Worm (Caenorhabditis elegans) whole organism, late embryonic: ENCODE measurements around the gene F57B9.1.

Source experiments
- F13H6.1 ChIP-seq: sonication (generic microtip); optimal IDR thresholded peaks from 2 replicates; lab custom pipeline; 2016; ENCODE audit warnings: missing genetic modification characterization, missing compliant biosample characterization
- ahr-1 ChIP-seq: sonication (generic microtip); optimal IDR thresholded peaks from 2 replicates; lab custom pipeline; 2016; ENCODE audit warnings: missing genetic modification characterization, missing compliant biosample characterization
- ceh-14 ChIP-seq: sonication (generic microtip); optimal IDR thresholded peaks from 2 replicates; lab custom pipeline; 2016; ENCODE audit warnings: missing genotype, missing genetic modification characterization, missing compliant biosample characterization
- ceh-18 ChIP-seq: sonication (generic microtip); optimal IDR thresholded peaks from 2 replicates; lab custom pipeline; 2016; ENCODE audit warnings: missing genetic modification characterization, missing compliant biosample characterization
- ceh-19 ChIP-seq: fragments of 200-800 bp; sonication (Bioruptor generic); optimal IDR thresholded peaks from 2 replicates; lab custom pipeline; 2018; ENCODE audit warnings: mild to moderate bottlenecking, missing genetic modification characterization, missing compliant biosample characterization
- ceh-31 ChIP-seq: sonication (generic microtip); optimal IDR thresholded peaks from 2 replicates; lab custom pipeline; 2016; ENCODE audit warnings: missing genetic modification characterization, missing compliant biosample characterization
- ceh-34 ChIP-seq: sonication (generic microtip); optimal IDR thresholded peaks from 2 replicates; lab custom pipeline; 2016; ENCODE audit warnings: mild to moderate bottlenecking, missing genetic modification characterization, missing compliant biosample characterization
- ceh-45 ChIP-seq: fragments of 200-800 bp; sonication (Bioruptor generic); IDR thresholded peaks from 2 replicates; pipeline ENCODE4 v1.3.6; 2022; ENCODE audit warnings: missing genetic modification reagents, missing genetic modification characterization, missing compliant biosample characterization
- ceh-48 ChIP-seq: sonication (generic microtip); optimal IDR thresholded peaks from 2 replicates; lab custom pipeline; 2016; ENCODE audit warnings: missing genetic modification characterization, inconsistent platforms, missing compliant biosample characterization
- ceh-6 ChIP-seq: fragments of 200-800 bp; sonication (Bioruptor generic); optimal IDR thresholded peaks from 2 replicates; lab custom pipeline; 2018; ENCODE audit warnings: mild to moderate bottlenecking, missing genetic modification characterization, missing compliant biosample characterization
- dve-1 ChIP-seq: sonication (generic microtip); optimal IDR thresholded peaks from 2 replicates; lab custom pipeline; 2017; ENCODE audit warnings: antibody characterized with exemption, mild to moderate bottlenecking, missing genetic modification characterization, missing compliant biosample characterization
- ets-4 ChIP-seq: sonication (generic microtip); optimal IDR thresholded peaks from 2 replicates; lab custom pipeline; 2016; ENCODE audit warnings: missing genetic modification characterization, missing compliant biosample characterization
- fax-1 ChIP-seq: sonication (generic microtip); optimal IDR thresholded peaks from 2 replicates; lab custom pipeline; 2016; ENCODE audit warnings: missing genotype, missing genetic modification characterization, missing compliant biosample characterization
- gmeb-2 ChIP-seq: sonication (generic microtip); optimal IDR thresholded peaks from 2 replicates; lab custom pipeline; 2016; ENCODE audit warnings: missing genetic modification characterization, inconsistent platforms, missing compliant biosample characterization
- hlh-13 ChIP-seq: fragments of 200-800 bp; sonication (Bioruptor generic); optimal IDR thresholded peaks from 2 replicates; lab custom pipeline; 2018; ENCODE audit warnings: mild to moderate bottlenecking, missing genetic modification characterization, missing compliant biosample characterization
- hlh-6 ChIP-seq: sonication (generic microtip); optimal IDR thresholded peaks from 2 replicates; lab custom pipeline; 2016; ENCODE audit warnings: missing genotype, missing genetic modification characterization, missing compliant biosample characterization
- lim-6 ChIP-seq: sonication (generic microtip); optimal IDR thresholded peaks from 2 replicates; lab custom pipeline; 2016; ENCODE audit warnings: missing genetic modification characterization, missing compliant biosample characterization
- lin-11 ChIP-seq: fragments of 200-800 bp; sonication (Bioruptor generic); optimal IDR thresholded peaks from 2 replicates; lab custom pipeline; 2018; ENCODE audit warnings: mild to moderate bottlenecking, missing genetic modification characterization, missing compliant biosample characterization
- nhr-11 ChIP-seq: fragments of 150-350 bp; optimal IDR thresholded peaks from 2 replicates; lab custom pipeline; 2014; ENCODE audit warnings: missing biosample characterization, missing genetic modification characterization
- nhr-232 ChIP-seq: sonication (generic microtip); optimal IDR thresholded peaks from 2 replicates; lab custom pipeline; 2016; ENCODE audit warnings: missing genetic modification characterization, missing compliant biosample characterization
- npax-4 ChIP-seq: sonication (generic microtip); optimal IDR thresholded peaks from 2 replicates; lab custom pipeline; 2016; ENCODE audit warnings: missing genetic modification characterization, missing compliant biosample characterization
- odd-2 ChIP-seq: sonication (generic microtip); optimal IDR thresholded peaks from 2 replicates; lab custom pipeline; 2017; ENCODE audit warnings: antibody characterized with exemption, mild to moderate bottlenecking, missing genetic modification characterization, missing compliant biosample characterization
- pat-9 ChIP-seq: fragments of 200-800 bp; sonication (Bioruptor generic); optimal IDR thresholded peaks from 2 replicates; lab custom pipeline; 2018; ENCODE audit warnings: mild to moderate bottlenecking, missing genetic modification characterization, moderate library complexity, missing compliant biosample characterization
- pax-1 ChIP-seq: fragments of 150-350 bp; optimal IDR thresholded peaks from 2 replicates; lab custom pipeline; 2014; ENCODE audit warnings: missing biosample characterization, missing genetic modification characterization
- pha-4 ChIP-seq: fragments of 150-350 bp; optimal IDR thresholded peaks from 2 replicates; lab custom pipeline; 2018; ENCODE audit warnings: missing biosample characterization, missing genetic modification reagents, missing genetic modification characterization
- pqm-1 ChIP-seq: sonication (generic microtip); optimal IDR thresholded peaks from 2 replicates; lab custom pipeline; 2016; ENCODE audit warnings: missing genetic modification characterization, missing compliant biosample characterization
- pros-1 ChIP-seq: fragments of 150-350 bp; optimal IDR thresholded peaks from 2 replicates; lab custom pipeline; 2014; ENCODE audit warnings: missing biosample characterization, missing genetic modification reagents, missing genetic modification characterization
- ref-2 ChIP-seq: sonication (generic microtip); optimal IDR thresholded peaks from 2 replicates; lab custom pipeline; 2016; ENCODE audit warnings: missing genetic modification characterization, missing compliant biosample characterization
- rnt-1 ChIP-seq: sonication (generic microtip); optimal IDR thresholded peaks from 2 replicates; lab custom pipeline; 2016; ENCODE audit warnings: missing genetic modification characterization, missing compliant biosample characterization
- sdc-2 ChIP-seq: sonication (generic microtip); optimal IDR thresholded peaks from 2 replicates; lab custom pipeline; 2016; ENCODE audit warnings: missing genotype, missing genetic modification characterization, missing compliant biosample characterization
- sox-4 ChIP-seq: sonication (generic microtip); optimal IDR thresholded peaks from 2 replicates; lab custom pipeline; 2017; ENCODE audit warnings: mild to moderate bottlenecking, missing genetic modification characterization, inconsistent platforms, missing compliant biosample characterization
- syd-9 ChIP-seq: sonication (generic microtip); optimal IDR thresholded peaks from 2 replicates; lab custom pipeline; 2016; ENCODE audit warnings: mild to moderate bottlenecking, missing genetic modification characterization, moderate library complexity, missing compliant biosample characterization
- tbx-2 ChIP-seq: sonication (generic microtip); optimal IDR thresholded peaks from 2 replicates; lab custom pipeline; 2016; ENCODE audit warnings: missing genetic modification characterization, missing compliant biosample characterization
- tbx-7 ChIP-seq: sonication (generic microtip); optimal IDR thresholded peaks from 2 replicates; lab custom pipeline; 2016; ENCODE audit warnings: missing genotype, missing genetic modification characterization, missing compliant biosample characterization
- ttx-3 ChIP-seq: sonication (generic microtip); optimal IDR thresholded peaks from 2 replicates; lab custom pipeline; 2016; ENCODE audit warnings: missing genetic modification reagents, missing genetic modification characterization, missing compliant biosample characterization
- unc-3 ChIP-seq, 2 experiments: fragments of 200-800 bp in 1 of 2; sonication (Bioruptor generic) in 1 of 2; sonication (generic microtip) in 1 of 2; conservative IDR thresholded peaks in 1 of 2; optimal IDR thresholded peaks in 1 of 2; 2 replicates each; pipeline versions ENCODE4 v1.3.6 to Lab custom; 2016 to 2022; ENCODE audit warnings: missing compliant biosample characterization in 2 of 2, missing genetic modification characterization in 2 of 2, missing genetic modification reagents in 1 of 2
- unc-55 ChIP-seq: sonication (generic microtip); optimal IDR thresholded peaks from 2 replicates; lab custom pipeline; 2017; ENCODE audit warnings: missing biosample characterization, missing genetic modification reagents, missing genetic modification characterization
- unc-86 ChIP-seq: sonication (generic microtip); optimal IDR thresholded peaks from 2 replicates; lab custom pipeline; 2016; ENCODE audit warnings: missing genetic modification characterization, missing compliant biosample characterization
- zip-5 ChIP-seq: sonication (generic microtip); optimal IDR thresholded peaks from 2 replicates; lab custom pipeline; 2016; ENCODE audit warnings: missing genetic modification characterization, missing compliant biosample characterization
- ztf-16 ChIP-seq: sonication (generic microtip); optimal IDR thresholded peaks from 2 replicates; lab custom pipeline; 2017; ENCODE audit warnings: missing genetic modification characterization, missing compliant biosample characterization

Gene F57B9.1

ce11 chrIII:6993179-6993578 lies 31.3 kb downstream of the F57B9.1 start:
- TF ChIP-seq ceh-14 (tag; lab: Kevin White, UChicago) (no peak), rnt-1 (tag; lab: Kevin White, UChicago) (no peak), hlh-13 (no peak), ceh-45 (GFP tag; lab: Robert Waterston, UW) (no peak), ttx-3 (tag; lab: Kevin White, UChicago) (no peak), lim-6 (tag; lab: Kevin White, UChicago) (no peak), unc-55 (no peak), pax-1 (no peak), fax-1 (no peak), ets-4 (no peak), nhr-232 (tag; lab: Kevin White, UChicago) (no peak), lin-11 (tag; lab: Kevin White, UChicago) (no peak), tbx-2 (tag; lab: Kevin White, UChicago) (no peak), zip-5 (no peak), F13H6.1 (tag; lab: Kevin White, UChicago) (no peak), nhr-11 (tag; lab: Kevin White, UChicago) (no peak), pat-9 (tag; lab: Kevin White, UChicago) (no peak), sox-4 (tag; lab: Kevin White, UChicago) (no peak), syd-9 (tag; lab: Kevin White, UChicago) (no peak), ztf-16 (tag; lab: Kevin White, UChicago) (no peak)

ce11 chrIII:7002143-7002542 lies 40.3 kb downstream of the F57B9.1 start:
- no peak for TF ChIP-seq pqm-1 (tag; lab: Kevin White, UChicago)
- TF ChIP-seq odd-2, result no peak
- no peak for TF ChIP-seq nhr-232 (tag; lab: Kevin White, UChicago)
- TF ChIP-seq dve-1 (tag; lab: Kevin White, UChicago), result no peak
- TF ChIP-seq pha-4, result no peak
- TF ChIP-seq gmeb-2 (tag; lab: Kevin White, UChicago), result no peak
- TF ChIP-seq sox-4 (tag; lab: Kevin White, UChicago), result no peak

ce11 chrIII:7005350-7005749 lies 43.5 kb downstream of the F57B9.1 start, which contains the start of gene C06E8.5:
Gene C06E8.5 (minus strand): TSS chrIII:7005450.
- TF ChIP-seq hlh-6 (no peak), ztf-16 (tag; lab: Kevin White, UChicago) (no peak), ceh-31 (tag; lab: Kevin White, UChicago) (no peak), ceh-48 (tag; lab: Kevin White, UChicago) (no peak), ref-2 (tag; lab: Kevin White, UChicago) (no peak), ceh-18 (tag; lab: Kevin White, UChicago) (no peak), unc-86 (tag; lab: Kevin White, UChicago) (no peak), npax-4 (tag; lab: Kevin White, UChicago) (no peak), pros-1 (tag; lab: Kevin White, UChicago) (no peak), unc-3 (GFP tag; conservative IDR thresholded peaks at IDR 0.05; lab: Robert Waterston, UW) (no peak), unc-3 (tag; optimal IDR thresholded peaks at IDR 0.05; lab: Kevin White, UChicago) (no peak), dve-1 (tag; lab: Kevin White, UChicago) (no peak), ahr-1 (tag; lab: Kevin White, UChicago) (no peak), zip-5 (no peak), odd-2 (no peak), gmeb-2 (tag; lab: Kevin White, UChicago) (no peak), ceh-6 (GFP tag; lab: Kevin White, UChicago) (no peak), ceh-19 (GFP tag; lab: Kevin White, UChicago) (no peak), tbx-7 (tag; lab: Kevin White, UChicago) (no peak)

- TF ChIP-seq sdc-2, result no peak
- no peak for TF ChIP-seq fax-1
- TF ChIP-seq rnt-1 (tag; lab: Kevin White, UChicago), result no peak
- TF ChIP-seq tbx-2 (tag; lab: Kevin White, UChicago), result no peak
- TF ChIP-seq ceh-34, result no peak
- no peak for TF ChIP-seq F13H6.1 (tag; lab: Kevin White, UChicago)
Observed at ce11 chrIII:7008836-7009235, 46.9 kb downstream of the F57B9.1 start, which contains the start of gene lgc-38. Gene lgc-38 (plus strand): TSS chrIII:7009136.
